Fruit fly (Drosophila melanogaster) whole organism, embryonic: ENCODE measurements around the gene Pop2.

Experiments used
- Aef1 ChIP-seq: fragments of 200-800 bp; sonication (Bioruptor generic); IDR thresholded peaks from 3 replicates; pipeline ENCODE4 v1.3.6; 2022; ENCODE audit warnings: missing biosample characterization, missing genetic modification characterization
- Asciz ChIP-seq: fragments of 200-800 bp; sonication (Bioruptor generic); optimal IDR thresholded peaks from 2 replicates; lab custom pipeline; 2017; ENCODE audit warnings: missing biosample characterization, mild to moderate bottlenecking, missing genetic modification characterization, missing genetic modification reagents
- CG10979 ChIP-seq: fragments of 200-800 bp; sonication (Bioruptor generic); optimal IDR thresholded peaks from 2 replicates; lab custom pipeline; 2018; ENCODE audit warnings: missing biosample characterization, mild to moderate bottlenecking, missing genetic modification characterization, moderate library complexity
- CG11696 ChIP-seq: fragments of 200-800 bp; sonication (Bioruptor generic); IDR thresholded peaks from 2 replicates; pipeline ENCODE4 v1.3.6; 2022; ENCODE audit warnings: missing biosample characterization, missing genetic modification characterization
- CG12299 ChIP-seq: fragments of 200-800 bp; sonication (Bioruptor generic); optimal IDR thresholded peaks from 2 replicates; lab custom pipeline; 2018; ENCODE audit warnings: missing biosample characterization, mild to moderate bottlenecking, missing genetic modification characterization
- CG14050 ChIP-seq: fragments of 200-800 bp; sonication (Bioruptor generic); IDR thresholded peaks from 3 replicates; pipeline ENCODE4 v1.3.6; 2022; ENCODE audit warnings: missing biosample characterization, missing genetic modification characterization
- CG15073 ChIP-seq: fragments of 200-800 bp; sonication (Bioruptor generic); optimal IDR thresholded peaks from 2 replicates; lab custom pipeline; 2016; ENCODE audit warnings: missing biosample characterization, missing genetic modification characterization
- CG15696 ChIP-seq: fragments of 200-800 bp; sonication (Bioruptor generic); optimal IDR thresholded peaks from 2 replicates; lab custom pipeline; 2019; ENCODE audit warnings: missing biosample characterization, mild to moderate bottlenecking, missing genetic modification characterization, moderate library complexity
- CG16815 ChIP-seq: fragments of 200-800 bp; sonication (Bioruptor generic); optimal IDR thresholded peaks from 3 replicates; lab custom pipeline; 2017; ENCODE audit warnings: missing biosample characterization, mild to moderate bottlenecking, missing genetic modification characterization
- CG17186 ChIP-seq: fragments of 200-800 bp; sonication (Bioruptor generic); optimal IDR thresholded peaks from 3 replicates; lab custom pipeline; 2017; ENCODE audit warnings: missing biosample characterization, missing genetic modification reagents, missing genetic modification characterization
- CG17829 ChIP-seq: fragments of 200-800 bp; optimal IDR thresholded peaks from 2 replicates; lab custom pipeline; 2019; ENCODE audit warnings: missing biosample characterization, mild to moderate bottlenecking, missing genetic modification characterization, moderate library complexity
- CG18476 ChIP-seq: fragments of 200-800 bp; sonication (Bioruptor generic); optimal IDR thresholded peaks from 2 replicates; lab custom pipeline; 2016; ENCODE audit warnings: missing biosample characterization, mild to moderate bottlenecking, missing genetic modification characterization
- CG2199 ChIP-seq: fragments of 200-800 bp; sonication (Bioruptor generic); IDR thresholded peaks from 3 replicates; pipeline ENCODE4 v1.3.6; 2022; ENCODE audit warnings: missing biosample characterization, missing genetic modification characterization
- CG2202 ChIP-seq: fragments of 200-800 bp; sonication (Bioruptor generic); optimal IDR thresholded peaks from 2 replicates; lab custom pipeline; 2018; ENCODE audit warnings: missing biosample characterization, mild to moderate bottlenecking, missing genetic modification characterization
- CG30403 ChIP-seq: fragments of 200-800 bp; sonication (Bioruptor generic); optimal IDR thresholded peaks from 3 replicates; lab custom pipeline; 2016; ENCODE audit warnings: missing biosample characterization, missing genetic modification characterization
- CG31224 ChIP-seq: fragments of 200-800 bp; sonication (Bioruptor generic); IDR thresholded peaks from 2 replicates; pipeline ENCODE4 v1.3.6; 2022; ENCODE audit warnings: missing biosample characterization, missing genetic modification characterization
- CG33557 ChIP-seq: fragments of 200-800 bp; sonication (Bioruptor generic); optimal IDR thresholded peaks from 2 replicates; lab custom pipeline; 2019; ENCODE audit warnings: missing biosample characterization, mild to moderate bottlenecking, missing genetic modification characterization, moderate library complexity
- CG42726 ChIP-seq: fragments of 200-800 bp; sonication (Bioruptor generic); IDR thresholded peaks from 2 replicates; pipeline ENCODE4 v1.3.6; 2022; ENCODE audit warnings: missing biosample characterization, missing genetic modification characterization; ENCODE audit not compliant: partially characterized antibody
- CG7556 ChIP-seq: fragments of 200-800 bp; sonication (Bioruptor generic); optimal IDR thresholded peaks from 2 replicates; lab custom pipeline; 2017; ENCODE audit warnings: missing biosample characterization, mild to moderate bottlenecking, missing genetic modification characterization
- CG7928 ChIP-seq: fragments of 200-800 bp; sonication (Bioruptor generic); optimal IDR thresholded peaks from 2 replicates; lab custom pipeline; 2017; ENCODE audit warnings: missing biosample characterization, mild to moderate bottlenecking, missing genetic modification characterization
- CG8924 ChIP-seq: fragments of 200-800 bp; optimal IDR thresholded peaks from 3 replicates; lab custom pipeline; 2019; ENCODE audit warnings: missing biosample characterization, mild to moderate bottlenecking, missing genetic modification characterization, moderate library complexity
- CG9215 ChIP-seq: fragments of 200-800 bp; sonication (Bioruptor generic); IDR thresholded peaks from 2 replicates; pipeline ENCODE4 v1.3.6; 2022; ENCODE audit warnings: missing biosample characterization, missing genetic modification characterization
- CG9437 ChIP-seq: fragments of 200-800 bp; sonication (Bioruptor generic); optimal IDR thresholded peaks from 2 replicates; lab custom pipeline; 2018; ENCODE audit warnings: missing biosample characterization, mild to moderate bottlenecking, missing genetic modification characterization
- Camta ChIP-seq: fragments of 200-800 bp; sonication (Bioruptor generic); optimal IDR thresholded peaks from 2 replicates; lab custom pipeline; 2016; ENCODE audit warnings: missing biosample characterization, missing genetic modification characterization
- Chrac-16 ChIP-seq: fragments of 200-800 bp; sonication (Bioruptor generic); optimal IDR thresholded peaks from 3 replicates; lab custom pipeline; 2016; ENCODE audit warnings: missing biosample characterization, missing genetic modification characterization
- Deaf1 ChIP-seq: fragments of 200-800 bp; optimal IDR thresholded peaks from 3 replicates; lab custom pipeline; 2019; ENCODE audit warnings: missing biosample characterization, mild to moderate bottlenecking, missing genetic modification characterization, moderate library complexity
- Dp ChIP-seq: fragments of 200-800 bp; sonication (Bioruptor generic); optimal IDR thresholded peaks from 2 replicates; lab custom pipeline; 2018; ENCODE audit warnings: missing biosample characterization, mild to moderate bottlenecking, missing genetic modification characterization, moderate library complexity
- GATAe ChIP-seq: fragments of 200-800 bp; sonication (Bioruptor generic); conservative IDR thresholded peaks from 2 replicates; pipeline ENCODE4 v1.3.6; 2022; ENCODE audit warnings: missing biosample characterization, missing genetic modification characterization
- Gug ChIP-seq: fragments of 200-800 bp; sonication (Bioruptor generic); IDR thresholded peaks from 4 replicates; pipeline ENCODE4 v1.3.6; 2022; ENCODE audit warnings: missing biosample characterization, missing genetic modification characterization
- Kr ChIP-seq: fragments of 200-800 bp; sonication (Bioruptor generic); optimal IDR thresholded peaks from 2 replicates; lab custom pipeline; 2017; ENCODE audit warnings: missing biosample characterization, mild to moderate bottlenecking, missing genetic modification characterization
- Med ChIP-seq: fragments of 200-800 bp; sonication (Bioruptor generic); peaks from one replicate; lab custom pipeline; 2016; ENCODE audit warnings: missing biosample characterization, missing genetic modification characterization, mild to moderate bottlenecking, inconsistent platforms, moderate library complexity
- Nf-YB ChIP-seq: fragments of 200-800 bp; sonication (Bioruptor generic); optimal IDR thresholded peaks from 3 replicates; lab custom pipeline; 2019; ENCODE audit warnings: missing biosample characterization, mild to moderate bottlenecking, missing genetic modification characterization, moderate library complexity
- Scr ChIP-seq: fragments of 200-800 bp; sonication (Bioruptor generic); IDR thresholded peaks from 2 replicates; pipeline ENCODE4 v1.3.6; 2022; ENCODE audit warnings: missing biosample characterization, missing genetic modification characterization; ENCODE audit not compliant: partially characterized antibody
- Spps ChIP-seq: fragments of 200-800 bp; sonication (Bioruptor generic); optimal IDR thresholded peaks from 2 replicates; lab custom pipeline; 2018; ENCODE audit warnings: missing biosample characterization, mild to moderate bottlenecking, missing genetic modification characterization
- Ssrp ChIP-seq: fragments of 200-800 bp; sonication (Bioruptor generic); optimal IDR thresholded peaks from 2 replicates; lab custom pipeline; 2018; ENCODE audit warnings: missing biosample characterization, mild to moderate bottlenecking, missing genetic modification characterization, moderate library complexity
- Tbp ChIP-seq: fragments of >200 bp; optimal IDR thresholded peaks from 2 replicates; lab custom pipeline; 2018; ENCODE audit warnings: missing biosample characterization, missing genetic modification characterization
- caup ChIP-seq: fragments of 200-800 bp; sonication (Bioruptor generic); optimal IDR thresholded peaks from 3 replicates; lab custom pipeline; 2017; ENCODE audit warnings: missing biosample characterization, mild to moderate bottlenecking, missing genetic modification characterization, moderate library complexity; ENCODE audit not compliant: severe bottlenecking
- da ChIP-seq: fragments of 200-800 bp; sonication (Bioruptor generic); optimal IDR thresholded peaks from 2 replicates; lab custom pipeline; 2016; ENCODE audit warnings: missing biosample characterization, missing genetic modification characterization
- dmrt11E ChIP-seq: fragments of 200-800 bp; sonication (Bioruptor generic); optimal IDR thresholded peaks from 3 replicates; lab custom pipeline; 2018; ENCODE audit warnings: missing biosample characterization, mild to moderate bottlenecking, missing genetic modification characterization, moderate library complexity
- gce ChIP-seq: fragments of 200-800 bp; sonication (Bioruptor generic); IDR thresholded peaks from 3 replicates; pipeline ENCODE4 v1.3.6; 2022; ENCODE audit warnings: missing biosample characterization, missing genetic modification characterization
- inv ChIP-seq: fragments of 200-800 bp; sonication (Bioruptor generic); IDR thresholded peaks from 2 replicates; pipeline ENCODE4 v1.3.6; 2022; ENCODE audit warnings: missing biosample characterization, missing genetic modification characterization; ENCODE audit not compliant: partially characterized antibody
- odd ChIP-seq: fragments of 200-800 bp; sonication (Bioruptor generic); optimal IDR thresholded peaks from 2 replicates; lab custom pipeline; 2017; ENCODE audit warnings: missing biosample characterization, mild to moderate bottlenecking, missing genetic modification characterization
- sima ChIP-seq: fragments of 200-800 bp; sonication (Bioruptor generic); optimal IDR thresholded peaks from 2 replicates; lab custom pipeline; 2016; ENCODE audit warnings: missing biosample characterization, missing genetic modification characterization
- sna ChIP-seq: fragments of 200-800 bp; sonication (Bioruptor generic); IDR thresholded peaks from 2 replicates; pipeline ENCODE4 v1.3.6; 2022; ENCODE audit warnings: missing biosample characterization, missing genetic modification characterization; ENCODE audit not compliant: partially characterized antibody
- tap ChIP-seq: fragments of 200-800 bp; optimal IDR thresholded peaks from 3 replicates; lab custom pipeline; 2019; ENCODE audit warnings: missing biosample characterization, mild to moderate bottlenecking, missing genetic modification characterization, moderate library complexity
- twi ChIP-seq: fragments of 200-800 bp; optimal IDR thresholded peaks from 2 replicates; lab custom pipeline; 2019; ENCODE audit warnings: missing biosample characterization, mild to moderate bottlenecking, missing genetic modification characterization, moderate library complexity
- z ChIP-seq: fragments of 200-800 bp; sonication (Bioruptor generic); IDR thresholded peaks from 3 replicates; pipeline ENCODE4 v1.3.6; 2022; ENCODE audit warnings: missing biosample characterization, missing genetic modification characterization

Gene Pop2

DNA sequence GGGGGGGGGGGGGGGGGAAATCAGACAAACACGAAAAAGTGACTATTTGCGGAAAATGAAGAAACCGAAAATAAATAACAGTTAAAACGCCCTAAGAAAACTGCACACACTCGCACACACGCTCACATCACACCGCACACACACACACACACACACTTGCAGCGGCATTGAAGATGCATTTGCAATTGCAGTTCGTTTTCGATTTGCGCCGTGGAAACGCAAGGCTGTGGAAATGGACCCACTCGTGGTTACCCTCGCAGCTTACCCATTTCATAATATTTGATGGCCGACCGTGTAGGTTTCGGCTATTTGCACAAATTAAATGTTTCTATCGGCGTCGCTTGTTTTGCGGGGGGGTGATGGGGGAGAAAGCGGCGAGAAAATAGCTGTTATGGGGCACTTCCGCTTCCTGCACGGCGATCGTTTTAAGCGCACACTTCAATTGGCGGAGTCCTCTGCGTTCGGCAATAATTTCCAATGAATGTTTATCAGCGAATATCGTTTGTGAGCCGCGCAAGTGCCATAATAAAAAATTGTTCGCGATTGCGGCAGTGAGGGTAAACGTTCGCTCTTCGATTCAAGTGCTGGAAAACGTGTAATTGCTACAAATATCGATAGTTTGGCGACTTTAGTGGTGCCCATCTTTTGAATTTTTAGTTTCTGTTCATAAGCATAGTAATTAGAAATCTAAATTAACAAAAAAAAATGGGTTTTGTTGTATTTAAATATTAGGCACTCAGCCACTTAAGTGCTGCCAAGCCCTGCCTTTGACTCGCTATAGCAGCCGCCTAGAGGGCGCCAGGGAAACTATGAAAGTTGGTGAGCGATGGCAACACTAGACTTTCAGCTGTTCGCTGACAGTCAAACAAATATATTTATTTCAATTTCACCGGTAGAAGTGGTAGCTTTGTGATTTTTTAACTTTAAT, at the start of gene Pop2, which contains the start of gene CG6928 (continued):
- 0 out of 2 replicates have a peak, but pooled peaks have one; percentile 34 for TF ChIP-seq CG11696 (GFP tag; lab: Robert Waterston, UW)
- TF ChIP-seq Kr (GFP tag; lab: Kevin White, UChicago), result no peak
- TF ChIP-seq da, result peak; percentile 42

DNA sequence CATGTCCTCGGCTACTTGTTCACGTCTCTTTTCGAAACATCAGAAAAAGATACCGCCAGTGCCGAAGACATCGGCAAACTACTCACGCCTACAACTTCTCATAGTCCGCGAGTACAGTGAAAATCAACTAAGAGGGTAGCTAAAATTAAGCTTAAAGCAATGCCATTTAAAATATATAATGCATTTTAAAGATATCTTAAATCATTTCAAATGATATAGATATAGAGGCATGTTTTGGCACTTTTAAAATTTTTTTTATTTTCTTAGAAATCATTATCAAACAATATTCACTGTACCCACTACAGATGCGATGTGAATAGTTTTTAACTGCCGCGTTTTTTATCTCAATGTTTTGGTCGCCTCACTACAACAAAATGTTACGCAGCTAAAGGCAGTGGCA, 47.9 kb upstream of the Pop2 start:
- TF ChIP-seq sima (GFP tag; lab: Kevin White, UChicago) (no peak), gce (GFP tag; lab: Robert Waterston, UW) (no peak), CG2202 (tag; lab: Kevin White, UChicago) (no peak), Asciz (GFP tag; lab: Kevin White, UChicago) (no peak), tap (peak; percentile 54), Scr (GFP tag; lab: Robert Waterston, UW) (no peak), CG9437 (GFP tag; lab: Kevin White, UChicago) (no peak), CG17186 (GFP tag; lab: Kevin White, UChicago) (no peak), z (GFP tag; lab: Robert Waterston, UW) (no peak), caup (GFP tag; lab: Kevin White, UChicago) (no peak), Aef1 (GFP tag; lab: Robert Waterston, UW) (peak; percentile 27; the same call in 1 of the 3 replicates), Chrac-16 (GFP tag; lab: Kevin White, UChicago) (no peak), CG9215 (GFP tag; lab: Robert Waterston, UW) (no peak), Med (GFP tag; lab: Kevin White, UChicago) (no peak), GATAe (no peak), CG12299 (tag; lab: Kevin White, UChicago) (no peak), CG16815 (no peak), CG31224 (GFP tag; lab: Robert Waterston, UW) (peak; percentile 39; the same call in 1 of the 2 replicates), Deaf1 (peak; percentile 8), CG42726 (GFP tag; lab: Robert Waterston, UW) (no peak), CG15696 (tag; lab: Kevin White, UChicago) (no peak), Gug (GFP tag; lab: Robert Waterston, UW) (no peak), CG10979 (tag; lab: Kevin White, UChicago) (peak; percentile 47), inv (GFP tag; lab: Robert Waterston, UW) (no peak), dmrt11E (tag; lab: Kevin White, UChicago) (peak; percentile 2), CG17829 (tag; lab: Kevin White, UChicago) (peak; percentile 6), CG33557 (GFP tag; lab: Kevin White, UChicago) (no peak), Camta (GFP tag; lab: Kevin White, UChicago) (no peak), Tbp (no peak), CG8924 (tag; lab: Kevin White, UChicago) (peak; percentile 27), Dp (no peak), CG14050 (no peak), CG2199 (GFP tag; lab: Robert Waterston, UW) (no peak), sna (GFP tag; lab: Robert Waterston, UW) (no peak), CG18476 (no peak), twi (tag; lab: Kevin White, UChicago) (no peak), CG30403 (peak; percentile 21), Spps (tag; lab: Kevin White, UChicago) (no peak), CG7556 (GFP tag; lab: Kevin White, UChicago) (no peak), Nf-YB (no peak), CG7928 (GFP tag; lab: Kevin White, UChicago) (no peak), odd (no peak), CG15073 (GFP tag; lab: Kevin White, UChicago) (no peak), Ssrp (no peak)
